Worm (Caenorhabditis elegans): ENCODE results near the gene str-249.

ce11 chrIV:7188528-7189422, 2.1 kb upstream of the str-249 start, which contains the start of gene srlf-7:
- TF ChIP-seq him-1 (tag; optimal IDR thresholded peaks at IDR 0.05) (no peak), W03F9.2 (tag; optimal IDR thresholded peaks at IDR 0.05) (peak; percentile 15), dao-5 (tag; optimal IDR thresholded peaks at IDR 0.05) (no peak)

Measured in whole organism, L4/young adult.